Fruit fly (Drosophila melanogaster) S2 (cell line): Measurements from ENCODE around the gene zyd.

Experiments used
- CG8478 ChIP-seq: fragments of >200 bp; optimal IDR thresholded peaks from 2 replicates; lab custom pipeline; 2018
- CTCF ChIP-seq, 2 experiments: fragments of >200 bp; optimal IDR thresholded peaks; 2 replicates each; lab custom pipeline; 2018

zyd gene

DNA sequence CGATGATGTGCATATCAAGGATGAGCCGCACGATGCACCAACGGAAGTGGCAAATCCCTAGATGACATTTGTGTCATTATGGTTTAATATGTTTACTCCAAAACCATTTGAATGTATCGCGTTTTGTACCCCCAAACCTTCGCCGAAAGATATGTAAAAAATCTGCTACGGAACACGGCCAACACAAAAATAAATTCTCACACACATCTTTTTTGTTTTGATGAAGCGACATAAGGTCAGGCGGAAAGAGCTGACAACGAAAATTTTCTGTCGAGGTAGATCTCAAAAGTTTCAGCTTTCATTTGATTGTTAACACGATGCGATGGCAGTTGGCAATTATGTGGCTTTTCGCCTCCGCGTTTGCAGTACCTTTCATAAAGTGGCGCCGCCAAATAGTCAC, 61.7 kb downstream of the zyd start, which contains the start of gene CG17169:
Gene CG17169 (plus strand): TSS at position 301 of the 400 bp plus-strand sequence.
- no peak for TF ChIP-seq CTCF (optimal IDR thresholded peaks at IDR 0.05; lab: Kevin White, UChicago)
- no peak for TF ChIP-seq CG8478 (lab: Kevin White, UChicago)
